Fruit fly (Drosophila melanogaster) whole organism, prepupa: ENCODE results near the gene Mlc-c.

ENCODE experiments used
- Blimp-1 ChIP-seq: fragments of 200-800 bp; sonication (Bioruptor generic); optimal IDR thresholded peaks from 3 replicates; lab custom pipeline; 2017; ENCODE audit warnings: missing biosample characterization, missing genetic modification characterization, mild to moderate bottlenecking, moderate library complexity, missing genetic modification reagents
- CG10631 ChIP-seq: fragments of 200-800 bp; sonication (Bioruptor generic); optimal IDR thresholded peaks from 2 replicates; lab custom pipeline; 2016; ENCODE audit warnings: missing biosample characterization, missing genetic modification characterization
- CG11762 ChIP-seq: fragments of 200-800 bp; sonication (Bioruptor generic); optimal IDR thresholded peaks from 3 replicates; lab custom pipeline; 2016; ENCODE audit warnings: missing biosample characterization, missing genetic modification characterization; ENCODE audit not compliant: insufficient read depth
- CG15336 ChIP-seq: fragments of 200-800 bp; sonication (Bioruptor generic); IDR thresholded peaks from 2 replicates; pipeline ENCODE4 v1.3.6; 2022; ENCODE audit warnings: missing biosample characterization, missing genetic modification characterization
- CG1621 ChIP-seq: fragments of 200-800 bp; sonication (Bioruptor generic); optimal IDR thresholded peaks from 3 replicates; lab custom pipeline; 2018; ENCODE audit warnings: missing biosample characterization, mild to moderate bottlenecking, missing genetic modification characterization
- CG3032 ChIP-seq: fragments of 200-800 bp; optimal IDR thresholded peaks from 2 replicates; lab custom pipeline; 2019; ENCODE audit warnings: missing biosample characterization, mild to moderate bottlenecking, missing genetic modification characterization, moderate library complexity
- CG3919 ChIP-seq: fragments of 200-800 bp; sonication (Bioruptor generic); optimal IDR thresholded peaks from 3 replicates; lab custom pipeline; 2016; ENCODE audit warnings: missing biosample characterization, missing genetic modification characterization
- CG4318 ChIP-seq: fragments of 200-800 bp; sonication (Bioruptor generic); optimal IDR thresholded peaks from 3 replicates; lab custom pipeline; 2017; ENCODE audit warnings: missing biosample characterization, mild to moderate bottlenecking, missing genetic modification characterization
- CG6163 ChIP-seq: fragments of 200-800 bp; sonication (Bioruptor generic); IDR thresholded peaks from 3 replicates; pipeline ENCODE4 v1.3.6; 2022; ENCODE audit warnings: missing biosample characterization, missing genetic modification characterization
- CG6808 ChIP-seq: fragments of 200-800 bp; sonication (Bioruptor generic); optimal IDR thresholded peaks from 3 replicates; lab custom pipeline; 2017; ENCODE audit warnings: missing biosample characterization, missing genetic modification characterization, mild to moderate bottlenecking, moderate library complexity, missing genetic modification reagents
- CG6854 ChIP-seq: fragments of 200-800 bp; sonication (Bioruptor generic); optimal IDR thresholded peaks from 2 replicates; lab custom pipeline; 2017; ENCODE audit warnings: missing biosample characterization, mild to moderate bottlenecking, missing genetic modification characterization
- CG7368 ChIP-seq: fragments of 200-800 bp; sonication (Bioruptor generic); optimal IDR thresholded peaks from 3 replicates; lab custom pipeline; 2016; ENCODE audit warnings: missing biosample characterization, missing genetic modification characterization
- CG9139 ChIP-seq: fragments of 200-800 bp; sonication (Bioruptor generic); optimal IDR thresholded peaks from 3 replicates; lab custom pipeline; 2017; ENCODE audit warnings: missing biosample characterization, mild to moderate bottlenecking, missing genetic modification characterization
- Eip78C ChIP-seq: fragments of 200-800 bp; sonication (Bioruptor generic); peaks from one replicate; lab custom pipeline; 2016; ENCODE audit warnings: missing biosample characterization, missing genetic modification characterization
- Eip93F ChIP-seq: fragments of 200-800 bp; sonication (Bioruptor generic); optimal IDR thresholded peaks from 2 replicates; lab custom pipeline; 2016; ENCODE audit warnings: missing biosample characterization, mild to moderate bottlenecking, missing genetic modification characterization
- Gug ChIP-seq: fragments of 200-800 bp; sonication (Bioruptor generic); IDR thresholded peaks from 2 replicates; pipeline ENCODE4 v1.3.6; 2022; ENCODE audit warnings: missing biosample characterization, missing genetic modification characterization
- Hr38 ChIP-seq: sonication (Bioruptor generic); optimal IDR thresholded peaks from 2 replicates; lab custom pipeline; 2016; ENCODE audit warnings: missing biosample characterization, missing genetic modification characterization
- Hr39 ChIP-seq: fragments of 200-800 bp; sonication (Bioruptor generic); optimal IDR thresholded peaks from 2 replicates; lab custom pipeline; 2016; ENCODE audit warnings: missing biosample characterization, missing genetic modification characterization
- Hr4 ChIP-seq: fragments of 200-800 bp; sonication (Bioruptor generic); optimal IDR thresholded peaks from 3 replicates; lab custom pipeline; 2016; ENCODE audit warnings: missing biosample characterization, missing genetic modification characterization
- Lpt ChIP-seq: fragments of 200-800 bp; sonication (Bioruptor generic); optimal IDR thresholded peaks from 3 replicates; lab custom pipeline; 2016; ENCODE audit warnings: missing biosample characterization, missing genetic modification characterization
- Sox14 ChIP-seq: fragments of 200-800 bp; sonication (Bioruptor generic); optimal IDR thresholded peaks from 3 replicates; lab custom pipeline; 2016; ENCODE audit warnings: missing biosample characterization, missing genetic modification characterization
- achi ChIP-seq: fragments of 200-800 bp; sonication (Bioruptor generic); optimal IDR thresholded peaks from 3 replicates; lab custom pipeline; 2016; ENCODE audit warnings: missing biosample characterization, missing genetic modification characterization
- cyc ChIP-seq: fragments of 200-800 bp; sonication (Bioruptor generic); optimal IDR thresholded peaks from 3 replicates; lab custom pipeline; 2016; ENCODE audit warnings: missing biosample characterization, missing genetic modification characterization
- eg ChIP-seq: fragments of 200-800 bp; sonication (Bioruptor generic); IDR thresholded peaks from 3 replicates; pipeline ENCODE4 v1.3.6; 2022; ENCODE audit warnings: missing biosample characterization, missing genetic modification characterization
- esn ChIP-seq: fragments of 200-800 bp; sonication (Bioruptor generic); optimal IDR thresholded peaks from 2 replicates; lab custom pipeline; 2016; ENCODE audit warnings: missing biosample characterization, mild to moderate bottlenecking, missing genetic modification characterization, moderate library complexity
- fd85E ChIP-seq: fragments of 200-800 bp; sonication (Bioruptor generic); optimal IDR thresholded peaks from 3 replicates; lab custom pipeline; 2016; ENCODE audit warnings: missing biosample characterization, missing genetic modification characterization
- fkh ChIP-seq: fragments of 200-800 bp; sonication (Bioruptor generic); optimal IDR thresholded peaks from 3 replicates; lab custom pipeline; 2017; ENCODE audit warnings: missing biosample characterization, mild to moderate bottlenecking, missing genetic modification characterization, moderate library complexity
- lz ChIP-seq: fragments of 200-800 bp; sonication (Bioruptor generic); optimal IDR thresholded peaks from 3 replicates; lab custom pipeline; 2016; ENCODE audit warnings: missing biosample characterization, missing genetic modification characterization
- net ChIP-seq: fragments of 200-800 bp; sonication (Bioruptor generic); optimal IDR thresholded peaks from 3 replicates; lab custom pipeline; 2016; ENCODE audit warnings: missing biosample characterization, missing genetic modification characterization
- salr ChIP-seq, 2 experiments: fragments of 200-800 bp; sonication (Bioruptor generic); optimal IDR thresholded peaks; 3 replicates each; lab custom pipeline; 2016 to 2018; ENCODE audit warnings: missing biosample characterization in 2 of 2, missing genetic modification characterization in 2 of 2, mild to moderate bottlenecking in 1 of 2
- spab ChIP-seq: fragments of 200-800 bp; sonication (Bioruptor generic); optimal IDR thresholded peaks from 2 replicates; lab custom pipeline; 2017; ENCODE audit warnings: missing biosample characterization, mild to moderate bottlenecking, missing genetic modification characterization, missing genetic modification reagents
- topi ChIP-seq: fragments of 200-800 bp; sonication (Bioruptor generic); optimal IDR thresholded peaks from 3 replicates; lab custom pipeline; 2016; ENCODE audit warnings: missing biosample characterization, missing genetic modification characterization
- vri ChIP-seq: fragments of 200-800 bp; sonication (Bioruptor generic); optimal IDR thresholded peaks from 3 replicates; lab custom pipeline; 2016; ENCODE audit warnings: missing biosample characterization, mild to moderate bottlenecking, missing genetic modification characterization

Gene Mlc-c

DNA sequence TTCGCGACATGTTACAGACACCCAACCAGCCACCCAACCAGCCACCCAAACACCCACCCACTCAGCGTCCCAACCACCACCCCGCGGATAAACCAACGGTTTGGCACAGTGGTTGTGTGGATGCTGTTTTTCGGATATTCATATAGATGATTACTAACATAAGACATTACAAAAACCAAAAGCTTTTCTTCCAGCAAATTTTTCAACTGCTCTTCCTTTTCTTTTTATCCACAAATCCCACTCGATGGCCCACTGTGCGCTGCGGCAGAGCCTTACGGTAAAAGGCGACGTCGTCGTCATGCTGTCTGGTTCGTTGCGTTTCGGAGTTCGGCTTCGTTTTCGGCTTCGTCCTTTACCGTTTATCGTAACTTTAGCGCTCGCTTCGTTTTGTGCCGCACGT lies 16.2 kb upstream of the Mlc-c start (continued):
- TF ChIP-seq CG15336 (GFP tag; lab: Robert Waterston, UW) (peak; percentile 68), salr (GFP tag; optimal IDR thresholded peaks at IDR 0.05; lab: Kevin White, UChicago) (no peak), lz (peak; percentile 22), CG10631 (GFP tag; lab: Kevin White, UChicago) (peak; percentile 10), Hr38 (GFP tag; lab: Kevin White, UChicago) (no peak), fd85E (no peak), cyc (peak; percentile 26), CG7368 (GFP tag; lab: Kevin White, UChicago) (peak; percentile 25), esn (GFP tag; lab: Kevin White, UChicago) (no peak), CG6854 (GFP tag; lab: Kevin White, UChicago) (no peak), CG4318 (GFP tag; lab: Kevin White, UChicago) (no peak), Blimp-1 (GFP tag; lab: Kevin White, UChicago) (no peak), Hr4 (peak; percentile 18), CG3919 (GFP tag; lab: Kevin White, UChicago) (peak; percentile 28), fkh (no peak), net (GFP tag; lab: Kevin White, UChicago) (no peak), eg (GFP tag; lab: Robert Waterston, UW) (peak; percentile 79), CG3032 (tag; lab: Kevin White, UChicago) (no peak), Hr39 (peak; percentile 38), CG1621 (no peak), spab (GFP tag; lab: Kevin White, UChicago) (no peak), Lpt (no peak), Gug (peak; percentile 64), vri (GFP tag; lab: Kevin White, UChicago) (peak; percentile 5), achi (peak; percentile 38)

DNA sequence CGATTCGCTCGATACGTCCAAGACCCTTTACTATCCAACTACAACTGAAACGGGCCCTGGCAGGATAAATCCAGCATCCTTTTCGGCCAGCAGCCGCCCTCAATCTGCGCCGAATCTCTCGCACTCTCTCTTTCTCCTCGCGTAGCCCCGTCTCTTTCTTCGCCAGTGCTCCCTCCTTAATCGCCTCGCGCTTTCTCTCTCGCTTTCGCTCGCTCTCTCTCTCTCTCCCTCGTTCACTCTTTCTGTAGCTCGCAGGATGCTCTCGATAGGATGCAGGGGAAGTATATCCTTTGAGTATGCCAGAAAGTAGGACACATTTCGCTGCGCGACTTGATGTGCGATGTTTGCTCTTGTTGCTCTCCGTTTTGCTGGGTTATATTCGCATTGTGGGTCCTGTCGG lies 15.2 kb upstream of the Mlc-c start:
- no peak for TF ChIP-seq spab (GFP tag; lab: Kevin White, UChicago)

DNA sequence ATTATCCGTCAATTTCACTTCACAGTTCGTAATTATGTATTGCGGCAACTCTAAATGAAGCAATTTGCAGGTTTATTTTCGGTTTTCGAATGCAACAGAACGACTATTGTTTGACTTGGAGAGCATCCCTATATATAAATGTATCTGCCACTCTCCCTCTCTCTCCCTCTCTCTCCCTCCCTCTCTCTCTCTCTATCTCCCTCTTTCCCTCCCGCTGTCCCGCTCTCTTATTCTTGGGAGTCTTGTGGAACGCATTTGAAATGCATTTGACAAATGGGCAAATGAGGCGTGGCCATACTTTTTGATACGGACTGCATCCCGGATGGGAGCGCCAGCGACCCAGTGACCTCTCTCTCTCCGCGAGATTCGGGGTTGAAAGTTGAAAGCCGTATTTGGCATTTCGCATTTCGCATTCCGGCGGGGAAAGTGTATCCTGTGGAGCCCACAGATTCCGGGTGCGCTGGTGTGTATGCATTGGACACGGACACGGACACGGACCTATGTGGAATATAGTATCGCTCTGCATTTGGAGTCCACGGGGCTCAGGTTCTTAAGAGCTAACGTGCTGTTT lies 14.3 kb upstream of the Mlc-c start:
- no peak for TF ChIP-seq CG3032 (tag; lab: Kevin White, UChicago)
- TF ChIP-seq CG1621 = no peak
- no peak for TF ChIP-seq CG7368 (GFP tag; lab: Kevin White, UChicago)
- TF ChIP-seq CG6808 (GFP tag; lab: Kevin White, UChicago) = no peak
- no peak for TF ChIP-seq CG11762 (GFP tag; lab: Kevin White, UChicago)
- no peak for TF ChIP-seq Eip93F (GFP tag; lab: Kevin White, UChicago)

DNA sequence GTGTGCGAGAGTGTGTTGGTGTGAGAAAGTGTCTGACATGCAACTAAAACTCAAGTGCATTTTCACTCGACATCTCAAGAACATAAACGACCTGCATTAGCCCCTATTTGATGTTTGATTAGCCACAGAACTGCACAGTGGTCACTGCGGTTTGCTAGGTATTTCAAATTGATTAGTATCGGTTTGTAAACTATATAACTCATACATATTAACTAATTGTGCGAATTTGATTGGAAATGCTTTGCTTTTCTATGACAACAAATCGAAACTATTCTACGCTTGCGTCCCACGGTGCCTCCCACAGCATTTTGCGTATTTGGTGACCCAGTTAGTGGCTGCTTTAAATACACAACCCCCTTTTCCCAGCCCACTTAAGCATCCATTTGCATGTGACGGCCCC lies 12.4 kb upstream of the Mlc-c start:
- TF ChIP-seq Blimp-1 (GFP tag; lab: Kevin White, UChicago) (no peak), topi (no peak), Sox14 (no peak), CG9139 (GFP tag; lab: Kevin White, UChicago) (no peak), CG6163 (GFP tag; lab: Robert Waterston, UW) (0 out of 3 replicates have a peak, but pooled peaks have one; percentile 31), fkh (no peak), eg (GFP tag; lab: Robert Waterston, UW) (peak; percentile 56; the same call in 2 of the 3 replicates), Eip78C (GFP tag; lab: Kevin White, UChicago) (peak; percentile 43)
- TF ChIP-seq, all 60 proteins: peak for 3

DNA sequence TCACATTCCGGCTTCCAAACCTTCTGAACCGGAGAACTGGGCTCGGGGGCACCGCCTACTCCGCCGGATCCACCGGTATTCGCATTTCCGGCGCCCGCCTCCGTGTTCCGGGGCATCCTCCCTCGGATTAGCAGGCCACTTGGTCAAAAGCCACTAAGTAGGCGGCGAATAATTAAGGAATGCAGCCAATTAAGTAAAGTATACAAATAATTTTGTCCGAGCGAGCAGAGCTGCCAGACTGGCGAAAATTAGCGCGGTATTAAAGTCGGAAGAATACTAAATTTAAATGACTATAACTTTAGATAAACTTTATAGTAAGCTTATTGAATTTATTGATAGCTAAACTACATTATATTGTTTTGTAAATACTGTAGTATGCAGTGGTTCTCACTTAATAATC lies 3.8 kb downstream of the Mlc-c start, which contains the start of gene RhoGAP5A:
TSS of gene RhoGAP5A (minus strand) at position 245 of the 400 bp plus-strand sequence.
- TF ChIP-seq CG3919 (GFP tag; lab: Kevin White, UChicago) = no peak
- TF ChIP-seq CG1621 = peak; percentile 38
- TF ChIP-seq, all 60 proteins: peak for 1
